Fruit fly (Drosophila melanogaster): ENCODE results near the gene frac.

frac gene

dm6 chr3L:7603397-7603796, 41.0 kb downstream of the frac start:
- TF ChIP-seq OdsH (GFP tag; optimal IDR thresholded peaks at IDR 0.05) (no peak), foxo (GFP tag; optimal IDR thresholded peaks at IDR 0.05) (peak in 1 of 2 experiments; percentile 22), h (GFP tag; optimal IDR thresholded peaks at IDR 0.05) (peak; percentile 7), ey (GFP tag; optimal IDR thresholded peaks at IDR 0.05) (peak; percentile 8), tai (GFP tag; optimal IDR thresholded peaks at IDR 0.05) (no peak), CrebA (GFP tag; optimal IDR thresholded peaks at IDR 0.05; ENCODE audit: borderline replicate concordance) (no peak), rgr (GFP tag; optimal IDR thresholded peaks at IDR 0.05) (peak; percentile 2), fru (GFP tag; optimal IDR thresholded peaks at IDR 0.05) (peak; percentile 15)

- TF ChIP-seq rgr (GFP tag; optimal IDR thresholded peaks at IDR 0.05): no peak
- TF ChIP-seq HLH106 (tag; optimal IDR thresholded peaks at IDR 0.05): no peak
- no peak for TF ChIP-seq Hr83 (GFP tag; optimal IDR thresholded peaks at IDR 0.05; ENCODE audit: poor library complexity, severe bottlenecking)
Observed at dm6 chr3L:7604863-7605262, 42.5 kb downstream of the frac start.

dm6 chr3L:7606336-7607001, 44.1 kb downstream of the frac start:
- TF ChIP-seq h (GFP tag; optimal IDR thresholded peaks at IDR 0.05) (peak; percentile 15), Sp1 (GFP tag; optimal IDR thresholded peaks at IDR 0.05) (no peak)

- TF ChIP-seq Dfd (GFP tag; optimal IDR thresholded peaks at IDR 0.05) (no peak), tai (GFP tag; optimal IDR thresholded peaks at IDR 0.05) (no peak), CG9705 (GFP tag; optimal IDR thresholded peaks at IDR 0.05) (no peak), fru (GFP tag; optimal IDR thresholded peaks at IDR 0.05) (peak; percentile 16), N (GFP tag; optimal IDR thresholded peaks at IDR 0.05) (no peak), Mio (GFP tag; optimal IDR thresholded peaks at IDR 0.05) (no peak), Vsx2 (GFP tag; optimal IDR thresholded peaks at IDR 0.05; ENCODE audit: partially characterized antibody) (peak; percentile 63), Jra (GFP tag; optimal IDR thresholded peaks at IDR 0.05) (no peak), Hr83 (GFP tag; optimal IDR thresholded peaks at IDR 0.05; ENCODE audit: poor library complexity, severe bottlenecking) (no peak)
Observed at dm6 chr3L:7610522-7610921, 48.1 kb downstream of the frac start.

dm6 chr3L:7611229-7611628, 48.8 kb downstream of the frac start:
- TF ChIP-seq fru (GFP tag; optimal IDR thresholded peaks at IDR 0.05) (no peak), dl (GFP tag; optimal IDR thresholded peaks at IDR 0.05; ENCODE audit: insufficient read depth in 1 of 2, partially characterized antibody in 2 of 2) (no peak), GATAd (GFP tag; optimal IDR thresholded peaks at IDR 0.05) (no peak), woc (GFP tag; optimal IDR thresholded peaks at IDR 0.05) (no peak), tai (GFP tag; optimal IDR thresholded peaks at IDR 0.05) (no peak), pan (optimal IDR thresholded peaks at IDR 0.05) (no peak), Sp1 (GFP tag; optimal IDR thresholded peaks at IDR 0.05) (no peak), usp (GFP tag; optimal IDR thresholded peaks at IDR 0.05) (no peak), N (GFP tag; optimal IDR thresholded peaks at IDR 0.05) (no peak), Abd-B (GFP tag; optimal IDR thresholded peaks at IDR 0.05) (no peak), HLH106 (tag; optimal IDR thresholded peaks at IDR 0.05) (no peak), sv (GFP tag; optimal IDR thresholded peaks at IDR 0.05) (no peak), br (GFP tag; optimal IDR thresholded peaks at IDR 0.05) (no peak), psq (GFP tag; optimal IDR thresholded peaks at IDR 0.05) (no peak), Vsx2 (GFP tag; optimal IDR thresholded peaks at IDR 0.05; ENCODE audit: partially characterized antibody) (no peak), Hr78 (GFP tag; optimal IDR thresholded peaks at IDR 0.05) (no peak), ey (GFP tag; optimal IDR thresholded peaks at IDR 0.05) (no peak), Hnf4 (GFP tag; optimal IDR thresholded peaks at IDR 0.05) (no peak), jim (GFP tag; optimal IDR thresholded peaks at IDR 0.05) (no peak), foxo (GFP tag; optimal IDR thresholded peaks at IDR 0.05) (no peak)

dm6 chr3L:7614226-7614625, 51.8 kb downstream of the frac start:
- TF ChIP-seq psq (GFP tag; optimal IDR thresholded peaks at IDR 0.05) (peak; percentile 77), GATAd (GFP tag; optimal IDR thresholded peaks at IDR 0.05) (peak; percentile 32), HLH106 (tag; optimal IDR thresholded peaks at IDR 0.05) (peak; percentile 69), Jra (GFP tag; optimal IDR thresholded peaks at IDR 0.05) (peak; percentile 77), br (GFP tag; optimal IDR thresholded peaks at IDR 0.05) (peak; percentile 84), foxo (GFP tag; optimal IDR thresholded peaks at IDR 0.05) (peak in 1 of 2 experiments; percentile 90), h (GFP tag; optimal IDR thresholded peaks at IDR 0.05) (peak; percentile 93), tai (GFP tag; optimal IDR thresholded peaks at IDR 0.05) (peak; percentile 71), CG32264 (GFP tag; optimal IDR thresholded peaks at IDR 0.05) (peak; percentile 56), usp (GFP tag; optimal IDR thresholded peaks at IDR 0.05) (no peak), CrebA (GFP tag; optimal IDR thresholded peaks at IDR 0.05; ENCODE audit: borderline replicate concordance) (peak; percentile 15), brk (GFP tag; optimal IDR thresholded peaks at IDR 0.05) (peak; percentile 81), OdsH (GFP tag; optimal IDR thresholded peaks at IDR 0.05) (peak; percentile 86), lola (GFP tag; optimal IDR thresholded peaks at IDR 0.05) (no peak), fru (GFP tag; optimal IDR thresholded peaks at IDR 0.05) (peak; percentile 89), sage (GFP tag; optimal IDR thresholded peaks at IDR 0.05) (peak; percentile 41), woc (GFP tag; optimal IDR thresholded peaks at IDR 0.05) (peak; percentile 77), rgr (GFP tag; optimal IDR thresholded peaks at IDR 0.05) (peak; percentile 88), Hnf4 (GFP tag; optimal IDR thresholded peaks at IDR 0.05) (peak; percentile 88), Rel (GFP tag; optimal IDR thresholded peaks at IDR 0.05) (no peak), Rel (tag; optimal IDR thresholded peaks at IDR 0.05) (no peak), Sp1 (GFP tag; optimal IDR thresholded peaks at IDR 0.05) (peak; percentile 77), dsf (GFP tag; optimal IDR thresholded peaks at IDR 0.05; ENCODE audit: borderline replicate concordance) (no peak), Dfd (GFP tag; optimal IDR thresholded peaks at IDR 0.05) (no peak), CG9705 (GFP tag; optimal IDR thresholded peaks at IDR 0.05) (peak; percentile 57)
